Worm (Caenorhabditis elegans) whole organism, late embryonic: ENCODE results near the gene R12B2.8.

ENCODE experiments used
- ceh-18 ChIP-seq: sonication (generic microtip); optimal IDR thresholded peaks from 2 replicates; lab custom pipeline; 2016; ENCODE audit warnings: missing genetic modification characterization, missing compliant biosample characterization
- ceh-34 ChIP-seq: sonication (generic microtip); optimal IDR thresholded peaks from 2 replicates; lab custom pipeline; 2016; ENCODE audit warnings: mild to moderate bottlenecking, missing genetic modification characterization, missing compliant biosample characterization
- dmd-4 ChIP-seq: sonication (generic microtip); optimal IDR thresholded peaks from 2 replicates; lab custom pipeline; 2016; ENCODE audit warnings: borderline replicate concordance, missing genetic modification characterization, missing compliant biosample characterization
- elt-2 ChIP-seq: sonication (generic microtip); optimal IDR thresholded peaks from 2 replicates; lab custom pipeline; 2016; ENCODE audit warnings: missing genetic modification reagents, missing genetic modification characterization, missing compliant biosample characterization
- fkh-10 ChIP-seq: fragments of 150-350 bp; optimal IDR thresholded peaks from 2 replicates; lab custom pipeline; 2014; ENCODE audit warnings: missing biosample characterization, missing genetic modification reagents, missing genetic modification characterization
- nhr-11 ChIP-seq: fragments of 150-350 bp; optimal IDR thresholded peaks from 2 replicates; lab custom pipeline; 2014; ENCODE audit warnings: missing biosample characterization, missing genetic modification characterization
- odd-2 ChIP-seq: sonication (generic microtip); optimal IDR thresholded peaks from 2 replicates; lab custom pipeline; 2017; ENCODE audit warnings: antibody characterized with exemption, mild to moderate bottlenecking, missing genetic modification characterization, missing compliant biosample characterization
- pat-9 ChIP-seq: fragments of 200-800 bp; sonication (Bioruptor generic); optimal IDR thresholded peaks from 2 replicates; lab custom pipeline; 2018; ENCODE audit warnings: mild to moderate bottlenecking, missing genetic modification characterization, moderate library complexity, missing compliant biosample characterization
- pha-2 ChIP-seq: sonication (generic microtip); optimal IDR thresholded peaks from 2 replicates; lab custom pipeline; 2017; ENCODE audit warnings: mild to moderate bottlenecking, missing genetic modification characterization, missing compliant biosample characterization
- tbx-2 ChIP-seq: sonication (generic microtip); optimal IDR thresholded peaks from 2 replicates; lab custom pipeline; 2016; ENCODE audit warnings: missing genetic modification characterization, missing compliant biosample characterization
- ttx-3 ChIP-seq: sonication (generic microtip); optimal IDR thresholded peaks from 2 replicates; lab custom pipeline; 2016; ENCODE audit warnings: missing genetic modification reagents, missing genetic modification characterization, missing compliant biosample characterization
- zip-5 ChIP-seq: sonication (generic microtip); optimal IDR thresholded peaks from 2 replicates; lab custom pipeline; 2016; ENCODE audit warnings: missing genetic modification characterization, missing compliant biosample characterization

The R12B2.8 gene

ce11 chrIII:5875705-5876104 is 52.0 kb downstream of the R12B2.8 start:
- TF ChIP-seq ceh-18 (tag; lab: Kevin White, UChicago) (no peak), elt-2 (tag; lab: Kevin White, UChicago) (peak; percentile 74)

- TF ChIP-seq fkh-10 (GFP tag; lab: Kevin White, UChicago) = no peak
- TF ChIP-seq pha-2 (tag; lab: Kevin White, UChicago) = no peak
- TF ChIP-seq ttx-3 (tag; lab: Kevin White, UChicago) = no peak
- no peak for TF ChIP-seq ceh-18 (tag; lab: Kevin White, UChicago)
- TF ChIP-seq, all 69 proteins: peak for 0
Measured at ce11 chrIII:5876140-5876675, 52.5 kb downstream of the R12B2.8 start, which contains the start of gene aldo-2. aldo-2 (minus strand) TSS chrIII:5876625.

ce11 chrIII:5876867-5877641 is 53.3 kb downstream of the R12B2.8 start:
- TF ChIP-seq elt-2 (tag; lab: Kevin White, UChicago) (peak; percentile 13), dmd-4 (tag; lab: Kevin White, UChicago) (no peak), tbx-2 (tag; lab: Kevin White, UChicago) (no peak)

ce11 chrIII:5878215-5878614 is 54.5 kb downstream of the R12B2.8 start, which contains the start of the genes mig-21 and F01F1.2:
mig-21 (minus strand) TSS chrIII:5878380.
F01F1.2 (plus strand) TSS chrIII:5878554.
- TF ChIP-seq ceh-34 (tag; lab: Kevin White, UChicago) (no peak), zip-5 (tag; lab: Kevin White, UChicago) (no peak), pat-9 (tag; lab: Kevin White, UChicago) (no peak), nhr-11 (tag; lab: Kevin White, UChicago) (no peak), odd-2 (no peak)
